Worm (Caenorhabditis elegans): ENCODE results near the gene AH6.3.

Gene AH6.3

ce11 chrII:9493242-9494058 lies 25.4 kb upstream of the AH6.3 start:
- TF ChIP-seq dao-5 (tag; optimal IDR thresholded peaks at IDR 0.05) (no peak), W03F9.2 (tag; optimal IDR thresholded peaks at IDR 0.05) (no peak), him-1 (tag; optimal IDR thresholded peaks at IDR 0.05) (no peak)

ce11 chrII:9497309-9497708 lies 21.5 kb upstream of the AH6.3 start:
- TF ChIP-seq dao-5 (tag; optimal IDR thresholded peaks at IDR 0.05) (no peak), W03F9.2 (tag; optimal IDR thresholded peaks at IDR 0.05) (no peak), him-1 (tag; optimal IDR thresholded peaks at IDR 0.05) (no peak)

- no peak for TF ChIP-seq W03F9.2 (tag; optimal IDR thresholded peaks at IDR 0.05)
- no peak for TF ChIP-seq dao-5 (tag; optimal IDR thresholded peaks at IDR 0.05)
- no peak for TF ChIP-seq him-1 (tag; optimal IDR thresholded peaks at IDR 0.05)
These were observed 20.3 kb upstream of the AH6.3 start for ce11 chrII:9498589-9498988.

ce11 chrII:9500926-9501325 lies 17.9 kb upstream of the AH6.3 start:
- TF ChIP-seq W03F9.2 (tag; optimal IDR thresholded peaks at IDR 0.05), result no peak
- no peak for TF ChIP-seq him-1 (tag; optimal IDR thresholded peaks at IDR 0.05)
- TF ChIP-seq dao-5 (tag; optimal IDR thresholded peaks at IDR 0.05), result no peak

ce11 chrII:9501955-9502354 lies 16.9 kb upstream of the AH6.3 start:
- TF ChIP-seq him-1 (tag; optimal IDR thresholded peaks at IDR 0.05), result no peak
- no peak for TF ChIP-seq W03F9.2 (tag; optimal IDR thresholded peaks at IDR 0.05)
- TF ChIP-seq dao-5 (tag; optimal IDR thresholded peaks at IDR 0.05), result no peak

ce11 chrII:9507181-9507580 lies 11.7 kb upstream of the AH6.3 start, which contains the start of gene gcy-3:
Gene gcy-3 (minus strand): TSS chrII:9507281.
- no peak for TF ChIP-seq him-1 (tag; optimal IDR thresholded peaks at IDR 0.05)
- TF ChIP-seq W03F9.2 (tag; optimal IDR thresholded peaks at IDR 0.05), result no peak
- TF ChIP-seq dao-5 (tag; optimal IDR thresholded peaks at IDR 0.05), result no peak

- no peak for TF ChIP-seq dao-5 (tag; optimal IDR thresholded peaks at IDR 0.05)
- TF ChIP-seq W03F9.2 (tag; optimal IDR thresholded peaks at IDR 0.05), result no peak
- no peak for TF ChIP-seq him-1 (tag; optimal IDR thresholded peaks at IDR 0.05)
These were observed 2.0 kb upstream of the AH6.3 start, which contains the start of gene gcy-1 for ce11 chrII:9516836-9517235. Gene gcy-1 (minus strand): TSS chrII:9516936.

- TF ChIP-seq him-1 (tag; optimal IDR thresholded peaks at IDR 0.05) (no peak), W03F9.2 (tag; optimal IDR thresholded peaks at IDR 0.05) (no peak), dao-5 (tag; optimal IDR thresholded peaks at IDR 0.05) (no peak)
These were observed 2.7 kb downstream of the AH6.3 start, which contains the start of gene sra-1 for ce11 chrII:9521570-9521969. Gene sra-1 (minus strand): TSS chrII:9521670.

ce11 chrII:9522986-9523385 lies 4.1 kb downstream of the AH6.3 start, which contains the start of gene AH6.17:
Gene AH6.17 (plus strand): TSS chrII:9523170.
- TF ChIP-seq W03F9.2 (tag; optimal IDR thresholded peaks at IDR 0.05) (no peak), dao-5 (tag; optimal IDR thresholded peaks at IDR 0.05) (no peak), him-1 (tag; optimal IDR thresholded peaks at IDR 0.05) (no peak)

ce11 chrII:9523539-9524224 lies 4.8 kb downstream of the AH6.3 start, which contains the start of gene mex-6:
Gene mex-6 (plus strand): TSS chrII:9524174.
- TF ChIP-seq dao-5 (tag; optimal IDR thresholded peaks at IDR 0.05) (no peak), W03F9.2 (tag; optimal IDR thresholded peaks at IDR 0.05) (no peak), him-1 (tag; optimal IDR thresholded peaks at IDR 0.05) (no peak)

ce11 chrII:9528480-9528879 lies 9.6 kb downstream of the AH6.3 start, which contains the start of gene sra-2:
Gene sra-2 (plus strand): TSS chrII:9528780.
- TF ChIP-seq dao-5 (tag; optimal IDR thresholded peaks at IDR 0.05) (no peak), W03F9.2 (tag; optimal IDR thresholded peaks at IDR 0.05) (no peak), him-1 (tag; optimal IDR thresholded peaks at IDR 0.05) (no peak)

- TF ChIP-seq W03F9.2 (tag; optimal IDR thresholded peaks at IDR 0.05) (no peak), dao-5 (tag; optimal IDR thresholded peaks at IDR 0.05) (no peak), him-1 (tag; optimal IDR thresholded peaks at IDR 0.05) (no peak)
These were observed 13.2 kb downstream of the AH6.3 start, which contains the start of gene sra-9 for ce11 chrII:9532011-9532410. Gene sra-9 (plus strand): TSS chrII:9532311.

- TF ChIP-seq dao-5 (tag; optimal IDR thresholded peaks at IDR 0.05) (no peak), W03F9.2 (tag; optimal IDR thresholded peaks at IDR 0.05) (no peak), him-1 (tag; optimal IDR thresholded peaks at IDR 0.05) (no peak)
These were observed 18.6 kb downstream of the AH6.3 start, which contains the start of gene sra-8 for ce11 chrII:9537429-9537828. Gene sra-8 (plus strand): TSS chrII:9537729.

- no peak for TF ChIP-seq W03F9.2 (tag; optimal IDR thresholded peaks at IDR 0.05)
- TF ChIP-seq dao-5 (tag; optimal IDR thresholded peaks at IDR 0.05), result no peak
These were observed 21.9 kb downstream of the AH6.3 start, which contains the start of gene sra-3 for ce11 chrII:9540723-9541122. Gene sra-3 (minus strand): TSS chrII:9540823.

Measured in whole organism, L4/young adult.